Fruit fly (Drosophila melanogaster) whole organism, embryonic: Measurements from ENCODE around the gene Hasp.
A peak's percentile ranks its signal among the peaks of the same experiment; 100 is the strongest.

Experiments
- Blimp-1 ChIP-seq: fragments of 200-800 bp; sonication (Bioruptor generic); optimal IDR thresholded peaks from 3 replicates; lab custom pipeline; 2018; ENCODE audit warnings: missing biosample characterization, missing genetic modification characterization, mild to moderate bottlenecking, moderate library complexity, missing genetic modification reagents
- CG12155 ChIP-seq: fragments of 200-800 bp; sonication (Bioruptor generic); optimal IDR thresholded peaks from 3 replicates; lab custom pipeline; 2016; ENCODE audit warnings: missing biosample characterization, missing genetic modification characterization
- CG12391 ChIP-seq: fragments of 200-800 bp; sonication (Bioruptor generic); optimal IDR thresholded peaks from 3 replicates; lab custom pipeline; 2018; ENCODE audit warnings: missing biosample characterization, mild to moderate bottlenecking, missing genetic modification characterization, moderate library complexity
- CG14441 ChIP-seq: fragments of 200-800 bp; sonication (Bioruptor generic); IDR thresholded peaks from 2 replicates; pipeline ENCODE4 v1.3.6; 2022; ENCODE audit warnings: missing biosample characterization, missing genetic modification characterization
- CG14710 ChIP-seq: fragments of 200-800 bp; sonication (Bioruptor generic); optimal IDR thresholded peaks from 3 replicates; lab custom pipeline; 2019; ENCODE audit warnings: missing biosample characterization, mild to moderate bottlenecking, missing genetic modification characterization, moderate library complexity
- CG15011 ChIP-seq: fragments of 200-800 bp; sonication (Bioruptor generic); optimal IDR thresholded peaks from 3 replicates; lab custom pipeline; 2018; ENCODE audit warnings: missing biosample characterization, mild to moderate bottlenecking, missing genetic modification characterization
- CG15601 ChIP-seq: fragments of 200-800 bp; sonication (Bioruptor generic); optimal IDR thresholded peaks from 3 replicates; lab custom pipeline; 2019; ENCODE audit warnings: missing biosample characterization, mild to moderate bottlenecking, missing genetic modification characterization, moderate library complexity
- CG1792 ChIP-seq: fragments of 200-800 bp; sonication (Bioruptor generic); optimal IDR thresholded peaks from 2 replicates; lab custom pipeline; 2016; ENCODE audit warnings: missing biosample characterization, missing genetic modification characterization
- CG7372 ChIP-seq: fragments of 200-800 bp; sonication (Bioruptor generic); IDR thresholded peaks from 2 replicates; pipeline ENCODE4 v1.3.6; 2022; ENCODE audit warnings: missing biosample characterization, missing genetic modification characterization
- CG8478 ChIP-seq: fragments of >200 bp; optimal IDR thresholded peaks from 2 replicates; lab custom pipeline; 2018
- D ChIP-seq, 2 experiments: fragments of 200-800 bp in 1 of 2; fragments of >200 bp in 1 of 2; sonication (Bioruptor generic) in 1 of 2; optimal IDR thresholded peaks; 2 replicates in 1 of 2; 3 replicates in 1 of 2; lab custom pipeline; 2017; ENCODE audit warnings: mild to moderate bottlenecking in 1 of 2, missing biosample characterization in 1 of 2, missing genetic modification characterization in 1 of 2, missing genetic modification reagents in 1 of 2
- Dad ChIP-seq: fragments of 200-800 bp; sonication (Bioruptor generic); optimal IDR thresholded peaks from 3 replicates; lab custom pipeline; 2016; ENCODE audit warnings: missing biosample characterization, missing genetic modification characterization
- Dll ChIP-seq: fragments of 200-800 bp; sonication (Bioruptor generic); IDR thresholded peaks from 4 replicates; pipeline ENCODE4 v1.3.6; 2022; ENCODE audit warnings: missing biosample characterization, missing genetic modification characterization; ENCODE audit not compliant: partially characterized antibody
- Doc2 ChIP-seq: fragments of 200-800 bp; sonication (Bioruptor generic); IDR thresholded peaks from 2 replicates; pipeline ENCODE4 v1.3.6; 2022; ENCODE audit warnings: missing biosample characterization, missing genetic modification characterization
- Elba2 ChIP-seq: fragments of 200-800 bp; sonication (Bioruptor generic); optimal IDR thresholded peaks from 3 replicates; lab custom pipeline; 2016; ENCODE audit warnings: missing biosample characterization, missing genetic modification characterization
- Gsc ChIP-seq: fragments of 200-800 bp; sonication (Bioruptor generic); IDR thresholded peaks from 2 replicates; pipeline ENCODE4 v1.3.6; 2022; ENCODE audit warnings: missing biosample characterization, missing genetic modification characterization
- H15 ChIP-seq: fragments of 200-800 bp; sonication (Bioruptor generic); IDR thresholded peaks from 3 replicates; pipeline ENCODE4 v1.3.6; 2022; ENCODE audit warnings: missing biosample characterization, missing genetic modification characterization
- Hmx ChIP-seq: fragments of 200-800 bp; sonication (Bioruptor generic); optimal IDR thresholded peaks from 2 replicates; lab custom pipeline; 2016; ENCODE audit warnings: missing biosample characterization, missing genetic modification characterization
- Jarid2 ChIP-seq: fragments of 200-800 bp; sonication (Bioruptor generic); optimal IDR thresholded peaks from 3 replicates; lab custom pipeline; 2017; ENCODE audit warnings: mild to moderate bottlenecking, missing biosample characterization, missing genetic modification reagents, missing genetic modification characterization
- Myb ChIP-seq: fragments of 200-800 bp; sonication (Bioruptor generic); optimal IDR thresholded peaks from 2 replicates; lab custom pipeline; 2016; ENCODE audit warnings: missing biosample characterization, missing genetic modification characterization
- Opbp ChIP-seq: fragments of 200-800 bp; sonication (Bioruptor generic); IDR thresholded peaks from 3 replicates; pipeline ENCODE4 v1.3.6; 2022; ENCODE audit warnings: missing biosample characterization, missing genetic modification characterization; ENCODE audit not compliant: partially characterized antibody
- Ptx1 ChIP-seq: fragments of 200-800 bp; sonication (Bioruptor generic); IDR thresholded peaks from 2 replicates; pipeline ENCODE4 v1.3.6; 2022; ENCODE audit warnings: missing biosample characterization, missing genetic modification characterization
- Sox100B ChIP-seq: fragments of 200-800 bp; sonication (Bioruptor generic); optimal IDR thresholded peaks from 3 replicates; lab custom pipeline; 2018; ENCODE audit warnings: missing biosample characterization, mild to moderate bottlenecking, missing genetic modification characterization
- Ssrp ChIP-seq: fragments of 200-800 bp; sonication (Bioruptor generic); optimal IDR thresholded peaks from 2 replicates; lab custom pipeline; 2018; ENCODE audit warnings: missing biosample characterization, mild to moderate bottlenecking, missing genetic modification characterization, moderate library complexity
- Tbp ChIP-seq: fragments of >200 bp; optimal IDR thresholded peaks from 2 replicates; lab custom pipeline; 2018; ENCODE audit warnings: missing biosample characterization, missing genetic modification characterization
- al ChIP-seq: fragments of 200-800 bp; sonication (Bioruptor generic); IDR thresholded peaks from 2 replicates; pipeline ENCODE4 v1.3.6; 2022; ENCODE audit warnings: missing biosample characterization, missing genetic modification characterization
- amos ChIP-seq: fragments of 200-800 bp; sonication (Bioruptor generic); IDR thresholded peaks from 2 replicates; pipeline ENCODE4 v1.3.6; 2022; ENCODE audit warnings: missing biosample characterization, missing genetic modification characterization; ENCODE audit not compliant: partially characterized antibody
- ash1 ChIP-seq: fragments of 200-800 bp; sonication (Bioruptor generic); optimal IDR thresholded peaks from 2 replicates; lab custom pipeline; 2018; ENCODE audit warnings: missing biosample characterization, mild to moderate bottlenecking, missing genetic modification characterization
- chinmo ChIP-seq: fragments of 200-800 bp; sonication (Bioruptor generic); IDR thresholded peaks from 4 replicates; pipeline ENCODE4 v1.3.6; 2022; ENCODE audit warnings: missing biosample characterization, missing genetic modification characterization; ENCODE audit not compliant: partially characterized antibody
- corto ChIP-seq: fragments of 200-800 bp; sonication (Bioruptor generic); optimal IDR thresholded peaks from 2 replicates; lab custom pipeline; 2016; ENCODE audit warnings: missing biosample characterization, mild to moderate bottlenecking, missing genetic modification characterization, moderate library complexity
- esg ChIP-seq: fragments of 200-800 bp; sonication (Bioruptor generic); conservative IDR thresholded peaks from 2 replicates; pipeline ENCODE4 v1.3.6; 2022; ENCODE audit warnings: missing biosample characterization, missing genetic modification characterization
- exex ChIP-seq: fragments of 200-800 bp; sonication (Bioruptor generic); optimal IDR thresholded peaks from 4 replicates; lab custom pipeline; 2018; ENCODE audit warnings: missing biosample characterization, mild to moderate bottlenecking, missing genetic modification characterization, moderate library complexity
- gt ChIP-seq: fragments of 200-800 bp; sonication (Bioruptor generic); IDR thresholded peaks from 2 replicates; pipeline ENCODE4 v1.3.6; 2022; ENCODE audit warnings: missing biosample characterization, missing genetic modification characterization
- ind ChIP-seq: fragments of 200-800 bp; sonication (Bioruptor generic); optimal IDR thresholded peaks from 3 replicates; lab custom pipeline; 2016; ENCODE audit warnings: missing biosample characterization, missing genetic modification characterization
- klu ChIP-seq: fragments of 200-800 bp; sonication (Bioruptor generic); IDR thresholded peaks from 2 replicates; pipeline ENCODE4 v1.3.6; 2022; ENCODE audit warnings: missing biosample characterization, missing genetic modification characterization
- lmd ChIP-seq: fragments of 200-800 bp; sonication (Bioruptor generic); IDR thresholded peaks from 2 replicates; pipeline ENCODE4 v1.3.6; 2022; ENCODE audit warnings: missing biosample characterization, missing genetic modification characterization
- nerfin-1 ChIP-seq: fragments of 200-800 bp; sonication (Bioruptor generic); optimal IDR thresholded peaks from 3 replicates; lab custom pipeline; 2019; ENCODE audit warnings: missing biosample characterization, mild to moderate bottlenecking, missing genetic modification characterization, moderate library complexity
- org-1 ChIP-seq: fragments of 200-800 bp; sonication (Bioruptor generic); optimal IDR thresholded peaks from 2 replicates; lab custom pipeline; 2017; ENCODE audit warnings: missing biosample characterization, missing genetic modification characterization
- peb ChIP-seq: fragments of 200-800 bp; sonication (Bioruptor generic); IDR thresholded peaks from 2 replicates; pipeline ENCODE4 v1.3.6; 2022; ENCODE audit warnings: missing biosample characterization, missing genetic modification characterization
- pfk ChIP-seq: fragments of 200-800 bp; sonication (Bioruptor generic); optimal IDR thresholded peaks from 2 replicates; lab custom pipeline; 2018; ENCODE audit warnings: missing biosample characterization, mild to moderate bottlenecking, missing genetic modification characterization, moderate library complexity
- row ChIP-seq: fragments of 200-800 bp; sonication (Bioruptor generic); IDR thresholded peaks from 3 replicates; pipeline ENCODE4 v1.3.6; 2022; ENCODE audit warnings: missing biosample characterization, missing genetic modification characterization
- scrt ChIP-seq: fragments of 200-800 bp; sonication (Bioruptor generic); optimal IDR thresholded peaks from 2 replicates; lab custom pipeline; 2018; ENCODE audit warnings: missing biosample characterization, mild to moderate bottlenecking, missing genetic modification characterization, moderate library complexity
- sim ChIP-seq: fragments of 200-800 bp; sonication (Bioruptor generic); IDR thresholded peaks from 2 replicates; pipeline ENCODE4 v1.3.6; 2022; ENCODE audit warnings: missing biosample characterization, missing genetic modification characterization
- sima ChIP-seq: fragments of 200-800 bp; sonication (Bioruptor generic); optimal IDR thresholded peaks from 2 replicates; lab custom pipeline; 2016; ENCODE audit warnings: missing biosample characterization, missing genetic modification characterization
- slp2 ChIP-seq: fragments of 200-800 bp; sonication (Bioruptor generic); optimal IDR thresholded peaks from 2 replicates; lab custom pipeline; 2016; ENCODE audit warnings: missing biosample characterization, missing genetic modification characterization
- tap ChIP-seq: fragments of 200-800 bp; optimal IDR thresholded peaks from 3 replicates; lab custom pipeline; 2019; ENCODE audit warnings: missing biosample characterization, mild to moderate bottlenecking, missing genetic modification characterization, moderate library complexity
- tll ChIP-seq, 2 experiments: fragments of 200-800 bp in 1 of 2; fragments of >200 bp in 1 of 2; sonication (Bioruptor generic) in 1 of 2; optimal IDR thresholded peaks; 2 replicates each; lab custom pipeline; 2017 to 2019; ENCODE audit warnings: missing biosample characterization in 2 of 2, missing genetic modification characterization in 2 of 2, mild to moderate bottlenecking in 1 of 2, moderate library complexity in 1 of 2
- unpg ChIP-seq: fragments of 200-800 bp; sonication (Bioruptor generic); optimal IDR thresholded peaks from 3 replicates; lab custom pipeline; 2018; ENCODE audit warnings: missing biosample characterization, mild to moderate bottlenecking, missing genetic modification characterization, moderate library complexity
- wdn ChIP-seq: fragments of 200-800 bp; sonication (Bioruptor generic); IDR thresholded peaks from 2 replicates; pipeline ENCODE4 v1.3.6; 2022; ENCODE audit warnings: missing biosample characterization, missing genetic modification characterization

The Hasp gene

dm6 chr2L:19480406-19481334 is 36.3 kb downstream of the Hasp start (continued):
- TF ChIP-seq esg (GFP tag; lab: Robert Waterston, UW), result no peak
- TF ChIP-seq Tbp (GFP tag; lab: Kevin White, UChicago), result no peak
- no peak for TF ChIP-seq Sox100B (GFP tag; lab: Kevin White, UChicago)
- TF ChIP-seq lmd (GFP tag; lab: Robert Waterston, UW), result no peak
- TF ChIP-seq H15 (GFP tag; lab: Robert Waterston, UW), result no peak
- no peak for TF ChIP-seq sim (GFP tag; lab: Robert Waterston, UW)
- no peak for TF ChIP-seq Dad (GFP tag; lab: Kevin White, UChicago)
- TF ChIP-seq CG12155, result no peak
- no peak for TF ChIP-seq CG12391
- 0 out of 4 replicates have a peak, but pooled peaks have one; percentile 15 for TF ChIP-seq chinmo (GFP tag; lab: Robert Waterston, UW)
- no peak for TF ChIP-seq Doc2 (GFP tag; lab: Robert Waterston, UW)
- TF ChIP-seq wdn (GFP tag; lab: Robert Waterston, UW), result no peak
- no peak for TF ChIP-seq amos (GFP tag; lab: Robert Waterston, UW)
- no peak for TF ChIP-seq tll (GFP tag; optimal IDR thresholded peaks at IDR 0.05; lab: Kevin White, UChicago)
- TF ChIP-seq Opbp (GFP tag; lab: Robert Waterston, UW), result 0 out of 3 replicates have a peak, but pooled peaks have one; percentile 20
- TF ChIP-seq nerfin-1 (tag; lab: Kevin White, UChicago), result peak; percentile 93
- TF ChIP-seq Hmx (GFP tag; lab: Kevin White, UChicago), result no peak
- no peak for TF ChIP-seq Elba2 (GFP tag; lab: Kevin White, UChicago)
- TF ChIP-seq unpg (GFP tag; lab: Kevin White, UChicago), result no peak
- no peak for TF ChIP-seq pfk (GFP tag; lab: Kevin White, UChicago)
- TF ChIP-seq CG7372, result no peak
- TF ChIP-seq Blimp-1 (GFP tag; lab: Kevin White, UChicago), result no peak
- no peak for TF ChIP-seq org-1 (GFP tag; lab: Kevin White, UChicago)
- TF ChIP-seq Ptx1 (GFP tag; lab: Robert Waterston, UW), result no peak
- no peak for TF ChIP-seq D (optimal IDR thresholded peaks at IDR 0.05; lab: Kevin White, UChicago)
- TF ChIP-seq D (GFP tag; optimal IDR thresholded peaks at IDR 0.05; lab: Kevin White, UChicago), result no peak
- no peak for TF ChIP-seq CG8478 (lab: Kevin White, UChicago)
- no peak for TF ChIP-seq Ssrp (tag; lab: Kevin White, UChicago)
- TF ChIP-seq exex (tag; lab: Kevin White, UChicago), result no peak
- peak; percentile 3 for TF ChIP-seq CG14710 (tag; lab: Kevin White, UChicago)
- TF ChIP-seq al (GFP tag; lab: Robert Waterston, UW), result no peak
- TF ChIP-seq scrt (GFP tag; lab: Kevin White, UChicago), result peak; percentile 28
- no peak for TF ChIP-seq row (GFP tag; lab: Robert Waterston, UW)
- no peak for TF ChIP-seq slp2 (GFP tag; lab: Kevin White, UChicago)
- TF ChIP-seq corto (GFP tag; lab: Kevin White, UChicago), result no peak
- no peak for TF ChIP-seq CG15011 (GFP tag; lab: Kevin White, UChicago)
- TF ChIP-seq CG15601, result no peak
- TF ChIP-seq ind (GFP tag; lab: Kevin White, UChicago), result no peak
- TF ChIP-seq klu (GFP tag; lab: Robert Waterston, UW), result no peak
- TF ChIP-seq gt, result no peak
- no peak for TF ChIP-seq CG1792 (GFP tag; lab: Kevin White, UChicago)
- no peak for TF ChIP-seq Myb (GFP tag; lab: Kevin White, UChicago)
- TF ChIP-seq tap, result no peak
- no peak for TF ChIP-seq sima (GFP tag; lab: Kevin White, UChicago)
- no peak for TF ChIP-seq CG14441 (GFP tag; lab: Robert Waterston, UW)
- no peak for TF ChIP-seq peb (GFP tag; lab: Robert Waterston, UW)
- no peak for TF ChIP-seq ash1 (GFP tag; lab: Kevin White, UChicago)
- TF ChIP-seq Jarid2 (GFP tag; lab: Kevin White, UChicago), result no peak
- TF ChIP-seq Gsc, result no peak
- TF ChIP-seq Dll, result 0 out of 4 replicates have a peak, but pooled peaks have one; percentile 15
